Worm (Caenorhabditis elegans): ENCODE data around the gene tbx-2.

ce11 chrIII:5179166-5179565 lies 43.1 kb upstream of the tbx-2 start:
- TF ChIP-seq ets-5 (GFP tag; IDR thresholded peaks at IDR 0.05) = no peak
- TF ChIP-seq snpc-4 (tag; optimal IDR thresholded peaks at IDR 0.05) = no peak
- TF ChIP-seq pqm-1 (tag; optimal IDR thresholded peaks at IDR 0.05) = no peak
- TF ChIP-seq nhr-76 (tag; optimal IDR thresholded peaks at IDR 0.05) = no peak
- TF ChIP-seq tbx-2 (tag; optimal IDR thresholded peaks at IDR 0.05) = no peak
- no peak for TF ChIP-seq unc-130 (tag; optimal IDR thresholded peaks at IDR 0.05)
- TF ChIP-seq nhr-28 (tag; optimal IDR thresholded peaks at IDR 0.05) = no peak
- no peak for TF ChIP-seq nhr-71 (tag; optimal IDR thresholded peaks at IDR 0.05)
- TF ChIP-seq fos-1 (tag; optimal IDR thresholded peaks at IDR 0.05) = no peak
- TF ChIP-seq lin-14 (GFP tag; optimal IDR thresholded peaks at IDR 0.05) = no peak
- TF ChIP-seq unc-62 (GFP tag; optimal IDR thresholded peaks at IDR 0.05) = no peak
- TF ChIP-seq mep-1 (tag; optimal IDR thresholded peaks at IDR 0.05) = no peak
- no peak for TF ChIP-seq fkh-10 (GFP tag; optimal IDR thresholded peaks at IDR 0.05)
